Worm (Caenorhabditis elegans) whole organism, L2 larva: ENCODE measurements around the gene T11F9.7.

ENCODE experiments used
- ama-1 ChIP-seq: fragments of 150-350 bp; optimal IDR thresholded peaks from 2 replicates; lab custom pipeline; 2018; ENCODE audit warnings: inconsistent platforms
- peb-1 ChIP-seq: fragments of 150-350 bp; optimal IDR thresholded peaks from 2 replicates; lab custom pipeline; 2014; ENCODE audit warnings: missing biosample characterization, missing genetic modification characterization

ce11 chrV:11500980-11501379, 25.2 kb downstream of the T11F9.7 start:
- TF ChIP-seq peb-1 (no peak), ama-1 (lab: Kevin White, UChicago) (no peak)
